Fruit fly (Drosophila melanogaster) whole organism, embryonic: ENCODE measurements around the gene Gorab.
A peak's percentile ranks its signal among the peaks of the same experiment; 100 is the strongest.

Source experiments
- CG10267 ChIP-seq: fragments of 200-800 bp; sonication (Bioruptor generic); optimal IDR thresholded peaks from 2 replicates; lab custom pipeline; 2018; ENCODE audit warnings: missing biosample characterization, mild to moderate bottlenecking, missing genetic modification characterization, moderate library complexity
- CG10543 ChIP-seq: fragments of 200-800 bp; sonication (Bioruptor generic); optimal IDR thresholded peaks from 3 replicates; lab custom pipeline; 2017; ENCODE audit warnings: missing biosample characterization, mild to moderate bottlenecking, missing genetic modification characterization, moderate library complexity
- CG13123 ChIP-seq: fragments of 200-800 bp; sonication (Bioruptor generic); optimal IDR thresholded peaks from 2 replicates; lab custom pipeline; 2016; ENCODE audit warnings: missing biosample characterization, missing genetic modification characterization
- CG13424 ChIP-seq: fragments of 200-800 bp; sonication (Bioruptor generic); optimal IDR thresholded peaks from 2 replicates; lab custom pipeline; 2019; ENCODE audit warnings: missing biosample characterization, mild to moderate bottlenecking, missing genetic modification characterization, moderate library complexity
- CG13894 ChIP-seq: fragments of 200-800 bp; sonication (Bioruptor generic); optimal IDR thresholded peaks from 3 replicates; lab custom pipeline; 2018; ENCODE audit warnings: missing biosample characterization, mild to moderate bottlenecking, missing genetic modification characterization, moderate library complexity
- CG14014 ChIP-seq: fragments of 200-800 bp; sonication (Bioruptor generic); IDR thresholded peaks from 2 replicates; pipeline ENCODE4 v1.3.6; 2022; ENCODE audit warnings: missing biosample characterization, missing genetic modification characterization
- CG14667 ChIP-seq: fragments of 200-800 bp; sonication (Bioruptor generic); IDR thresholded peaks from 2 replicates; pipeline ENCODE4 v1.3.6; 2022; ENCODE audit warnings: missing biosample characterization, missing genetic modification characterization
- CG15601 ChIP-seq: fragments of 200-800 bp; sonication (Bioruptor generic); optimal IDR thresholded peaks from 3 replicates; lab custom pipeline; 2019; ENCODE audit warnings: missing biosample characterization, mild to moderate bottlenecking, missing genetic modification characterization, moderate library complexity
- CG17385 ChIP-seq: fragments of 200-800 bp; sonication (Bioruptor generic); optimal IDR thresholded peaks from 3 replicates; lab custom pipeline; 2018; ENCODE audit warnings: missing biosample characterization, mild to moderate bottlenecking, missing genetic modification characterization
- CG17829 ChIP-seq: fragments of 200-800 bp; optimal IDR thresholded peaks from 2 replicates; lab custom pipeline; 2019; ENCODE audit warnings: missing biosample characterization, mild to moderate bottlenecking, missing genetic modification characterization, moderate library complexity
- CG2120 ChIP-seq: fragments of 200-800 bp; sonication (Bioruptor generic); optimal IDR thresholded peaks from 3 replicates; lab custom pipeline; 2016; ENCODE audit warnings: missing biosample characterization, missing genetic modification characterization
- CG33557 ChIP-seq: fragments of 200-800 bp; sonication (Bioruptor generic); optimal IDR thresholded peaks from 2 replicates; lab custom pipeline; 2019; ENCODE audit warnings: missing biosample characterization, mild to moderate bottlenecking, missing genetic modification characterization, moderate library complexity
- CG34224 ChIP-seq: fragments of 200-800 bp; sonication (Bioruptor generic); IDR thresholded peaks from 3 replicates; pipeline ENCODE4 v1.3.6; 2022; ENCODE audit warnings: missing biosample characterization, missing genetic modification characterization; ENCODE audit not compliant: partially characterized antibody
- CG34422 ChIP-seq: fragments of 200-800 bp; sonication (Bioruptor generic); IDR thresholded peaks from 3 replicates; pipeline ENCODE4 v1.3.6; 2022; ENCODE audit warnings: missing biosample characterization, missing genetic modification characterization
- CG4282 ChIP-seq: fragments of 200-800 bp; sonication (Bioruptor generic); optimal IDR thresholded peaks from 2 replicates; lab custom pipeline; 2016; ENCODE audit warnings: missing biosample characterization, missing genetic modification characterization
- CG6272 ChIP-seq: fragments of 200-800 bp; sonication (Bioruptor generic); IDR thresholded peaks from 2 replicates; pipeline ENCODE4 v1.3.6; 2022; ENCODE audit warnings: missing biosample characterization, missing genetic modification characterization
- CG7372 ChIP-seq: fragments of 200-800 bp; sonication (Bioruptor generic); IDR thresholded peaks from 2 replicates; pipeline ENCODE4 v1.3.6; 2022; ENCODE audit warnings: missing biosample characterization, missing genetic modification characterization
- CG7839 ChIP-seq: fragments of 200-800 bp; sonication (Bioruptor generic); optimal IDR thresholded peaks from 3 replicates; lab custom pipeline; 2018; ENCODE audit warnings: missing biosample characterization, mild to moderate bottlenecking, missing genetic modification characterization, moderate library complexity
- CG9932 ChIP-seq: fragments of 200-800 bp; sonication (Bioruptor generic); IDR thresholded peaks from 2 replicates; pipeline ENCODE4 v1.3.6; 2022; ENCODE audit warnings: missing biosample characterization, missing genetic modification characterization
- CHES-1-like ChIP-seq: fragments of 200-800 bp; sonication (Bioruptor generic); optimal IDR thresholded peaks from 2 replicates; lab custom pipeline; 2016; ENCODE audit warnings: missing biosample characterization, missing genetic modification characterization
- Camta ChIP-seq: fragments of 200-800 bp; sonication (Bioruptor generic); optimal IDR thresholded peaks from 2 replicates; lab custom pipeline; 2016; ENCODE audit warnings: missing biosample characterization, missing genetic modification characterization
- Deaf1 ChIP-seq: fragments of 200-800 bp; optimal IDR thresholded peaks from 3 replicates; lab custom pipeline; 2019; ENCODE audit warnings: missing biosample characterization, mild to moderate bottlenecking, missing genetic modification characterization, moderate library complexity
- Dip3 ChIP-seq: fragments of 200-800 bp; sonication (Bioruptor generic); optimal IDR thresholded peaks from 3 replicates; lab custom pipeline; 2016; ENCODE audit warnings: missing biosample characterization, missing genetic modification characterization
- Dll ChIP-seq: fragments of 200-800 bp; sonication (Bioruptor generic); IDR thresholded peaks from 4 replicates; pipeline ENCODE4 v1.3.6; 2022; ENCODE audit warnings: missing biosample characterization, missing genetic modification characterization; ENCODE audit not compliant: partially characterized antibody
- E2f2 ChIP-seq: fragments of 200-800 bp; sonication (Bioruptor generic); IDR thresholded peaks from 2 replicates; pipeline ENCODE4 v1.3.6; 2022; ENCODE audit warnings: missing biosample characterization, missing genetic modification characterization
- Fer2 ChIP-seq: fragments of 200-800 bp; sonication (Bioruptor generic); optimal IDR thresholded peaks from 2 replicates; lab custom pipeline; 2018; ENCODE audit warnings: missing biosample characterization, mild to moderate bottlenecking, missing genetic modification characterization, moderate library complexity
- H2.0 ChIP-seq: fragments of 200-800 bp; sonication (Bioruptor generic); IDR thresholded peaks from 2 replicates; pipeline ENCODE4 v1.3.6; 2022; ENCODE audit warnings: missing biosample characterization, missing genetic modification characterization
- HLH4C ChIP-seq: fragments of 200-800 bp; sonication (Bioruptor generic); IDR thresholded peaks from 3 replicates; pipeline ENCODE4 v1.3.6; 2022; ENCODE audit warnings: missing biosample characterization, missing genetic modification characterization; ENCODE audit not compliant: partially characterized antibody
- Mad ChIP-seq: fragments of 200-800 bp; sonication (Bioruptor generic); optimal IDR thresholded peaks from 2 replicates; lab custom pipeline; 2016; ENCODE audit warnings: missing biosample characterization, missing genetic modification characterization
- Med ChIP-seq: fragments of 200-800 bp; sonication (Bioruptor generic); peaks from one replicate; lab custom pipeline; 2016; ENCODE audit warnings: missing biosample characterization, missing genetic modification characterization, mild to moderate bottlenecking, inconsistent platforms, moderate library complexity
- NFAT ChIP-seq: fragments of 200-800 bp; sonication (Bioruptor generic); IDR thresholded peaks from 2 replicates; pipeline ENCODE4 v1.3.6; 2022; ENCODE audit warnings: missing biosample characterization, missing genetic modification characterization
- Oli ChIP-seq: fragments of 200-800 bp; sonication (Bioruptor generic); optimal IDR thresholded peaks from 2 replicates; lab custom pipeline; 2018; ENCODE audit warnings: missing biosample characterization, mild to moderate bottlenecking, missing genetic modification characterization, moderate library complexity
- Opbp ChIP-seq: fragments of 200-800 bp; sonication (Bioruptor generic); IDR thresholded peaks from 3 replicates; pipeline ENCODE4 v1.3.6; 2022; ENCODE audit warnings: missing biosample characterization, missing genetic modification characterization; ENCODE audit not compliant: partially characterized antibody
- Rx ChIP-seq: fragments of 200-800 bp; sonication (Bioruptor generic); IDR thresholded peaks from 2 replicates; pipeline ENCODE4 v1.3.6; 2022; ENCODE audit warnings: missing biosample characterization, missing genetic modification characterization
- ara ChIP-seq: fragments of 200-800 bp; sonication (Bioruptor generic); IDR thresholded peaks from 2 replicates; pipeline ENCODE4 v1.3.6; 2022; ENCODE audit warnings: missing biosample characterization, missing genetic modification characterization
- btn ChIP-seq: fragments of 200-800 bp; sonication (Bioruptor generic); optimal IDR thresholded peaks from 2 replicates; lab custom pipeline; 2016; ENCODE audit warnings: missing biosample characterization, missing genetic modification characterization
- cas ChIP-seq: fragments of 200-800 bp; sonication (Bioruptor generic); IDR thresholded peaks from 2 replicates; pipeline ENCODE4 v1.3.6; 2022; ENCODE audit warnings: missing biosample characterization, missing genetic modification characterization
- eve ChIP-seq, 2 experiments: fragments of >200 bp; optimal IDR thresholded peaks; 2 replicates each; lab custom pipeline; 2017; ENCODE audit warnings: missing biosample characterization in 2 of 2, missing genetic modification characterization in 2 of 2
- klu ChIP-seq: fragments of 200-800 bp; sonication (Bioruptor generic); IDR thresholded peaks from 2 replicates; pipeline ENCODE4 v1.3.6; 2022; ENCODE audit warnings: missing biosample characterization, missing genetic modification characterization
- nau ChIP-seq: fragments of 200-800 bp; sonication (Bioruptor generic); optimal IDR thresholded peaks from 3 replicates; lab custom pipeline; 2017; ENCODE audit warnings: missing biosample characterization, mild to moderate bottlenecking, missing genetic modification characterization, missing genetic modification reagents
- peb ChIP-seq: fragments of 200-800 bp; sonication (Bioruptor generic); IDR thresholded peaks from 2 replicates; pipeline ENCODE4 v1.3.6; 2022; ENCODE audit warnings: missing biosample characterization, missing genetic modification characterization
- pho ChIP-seq: fragments of 200-800 bp; sonication (Bioruptor generic); optimal IDR thresholded peaks from 2 replicates; lab custom pipeline; 2016; ENCODE audit warnings: missing biosample characterization, missing genetic modification characterization
- pum ChIP-seq: fragments of 200-800 bp; sonication (Bioruptor generic); optimal IDR thresholded peaks from 2 replicates; lab custom pipeline; 2016; ENCODE audit warnings: missing biosample characterization, missing genetic modification characterization
- sd ChIP-seq: fragments of 200-800 bp; sonication (Bioruptor generic); optimal IDR thresholded peaks from 3 replicates; lab custom pipeline; 2018; ENCODE audit warnings: missing biosample characterization, mild to moderate bottlenecking, missing genetic modification characterization, moderate library complexity
- shn ChIP-seq: fragments of 200-800 bp; sonication (Bioruptor generic); optimal IDR thresholded peaks from 3 replicates; lab custom pipeline; 2016; ENCODE audit warnings: missing biosample characterization, missing genetic modification characterization
- sna ChIP-seq: fragments of 200-800 bp; sonication (Bioruptor generic); IDR thresholded peaks from 2 replicates; pipeline ENCODE4 v1.3.6; 2022; ENCODE audit warnings: missing biosample characterization, missing genetic modification characterization; ENCODE audit not compliant: partially characterized antibody
- unc-4 ChIP-seq: fragments of 200-800 bp; sonication (Bioruptor generic); IDR thresholded peaks from 2 replicates; pipeline ENCODE4 v1.3.6; 2022; ENCODE audit warnings: missing biosample characterization, missing genetic modification characterization; ENCODE audit not compliant: partially characterized antibody
- unpg ChIP-seq: fragments of 200-800 bp; sonication (Bioruptor generic); optimal IDR thresholded peaks from 3 replicates; lab custom pipeline; 2018; ENCODE audit warnings: missing biosample characterization, mild to moderate bottlenecking, missing genetic modification characterization, moderate library complexity
- vfl ChIP-seq: fragments of 200-800 bp; sonication (Bioruptor generic); optimal IDR thresholded peaks from 2 replicates; lab custom pipeline; 2016; ENCODE audit warnings: missing biosample characterization, missing genetic modification characterization
- zfh1 ChIP-seq: fragments of 200-800 bp; sonication (Bioruptor generic); IDR thresholded peaks from 3 replicates; pipeline ENCODE4 v1.3.6; 2022; ENCODE audit warnings: missing biosample characterization, missing genetic modification characterization

The Gorab gene

dm6 chr3L:17458856-17459518 is 30.4 kb upstream of the Gorab start (continued):
- TF ChIP-seq sd (tag; lab: Kevin White, UChicago) (peak; percentile 51), CG14014 (0 out of 2 replicates have a peak, but pooled peaks have one; percentile 35), CG34422 (GFP tag; lab: Robert Waterston, UW) (no peak), NFAT (GFP tag; lab: Robert Waterston, UW) (no peak), btn (GFP tag; lab: Kevin White, UChicago) (no peak), E2f2 (GFP tag; lab: Robert Waterston, UW) (no peak), CG10267 (peak; percentile 27), Med (peak; percentile 58), CG4282 (GFP tag; lab: Kevin White, UChicago) (no peak), CG6272 (no peak), sna (GFP tag; lab: Robert Waterston, UW) (no peak), Rx (GFP tag; lab: Robert Waterston, UW) (no peak), pum (GFP tag; lab: Kevin White, UChicago) (no peak), CG2120 (peak; percentile 42), Mad (GFP tag; lab: Kevin White, UChicago) (no peak), CHES-1-like (GFP tag; lab: Kevin White, UChicago) (no peak), eve (GFP tag; optimal IDR thresholded peaks at IDR 0.05; lab: Kevin White, UChicago) (peak in 1 of 2 experiments; percentile 48), Deaf1 (tag; lab: Kevin White, UChicago) (no peak), Camta (GFP tag; lab: Kevin White, UChicago) (no peak), CG13894 (tag; lab: Kevin White, UChicago) (no peak), CG13424 (peak; percentile 3), CG10543 (GFP tag; lab: Kevin White, UChicago) (no peak), Opbp (no peak), CG7839 (peak; percentile 52), peb (GFP tag; lab: Robert Waterston, UW) (no peak), unpg (GFP tag; lab: Kevin White, UChicago) (peak; percentile 39), ara (GFP tag; lab: Robert Waterston, UW) (no peak), vfl (GFP tag; lab: Kevin White, UChicago) (no peak), nau (GFP tag; lab: Kevin White, UChicago) (no peak), CG33557 (GFP tag; lab: Kevin White, UChicago) (no peak), CG34224 (no peak), unc-4 (GFP tag; lab: Robert Waterston, UW) (no peak), Dip3 (GFP tag; lab: Kevin White, UChicago) (no peak), klu (no peak), CG15601 (tag; lab: Kevin White, UChicago) (peak; percentile 4), CG17829 (tag; lab: Kevin White, UChicago) (peak; percentile 38), pho (GFP tag; lab: Kevin White, UChicago) (no peak), CG17385 (GFP tag; lab: Kevin White, UChicago) (no peak), cas (GFP tag; lab: Robert Waterston, UW) (no peak), HLH4C (GFP tag; lab: Robert Waterston, UW) (no peak), H2.0 (no peak), zfh1 (GFP tag; lab: Robert Waterston, UW) (peak; percentile 63; the same call in 2 of the 3 replicates), shn (GFP tag; lab: Kevin White, UChicago) (no peak), CG9932 (no peak; the same call in 1 of the 2 replicates), CG13123 (GFP tag; lab: Kevin White, UChicago) (no peak), Dll (GFP tag; lab: Robert Waterston, UW) (no peak), Oli (tag; lab: Kevin White, UChicago) (peak; percentile 41), CG7372 (GFP tag; lab: Robert Waterston, UW) (no peak), CG14667 (GFP tag; lab: Robert Waterston, UW) (peak; percentile 15; the same call in 1 of the 2 replicates), Fer2 (tag; lab: Kevin White, UChicago) (no peak)
